Fruit fly (Drosophila melanogaster) whole organism: ENCODE measurements around the gene CG7131.

ENCODE experiments used
- CG8478 ChIP-seq: fragments of >200 bp; optimal IDR thresholded peaks from 2 replicates; lab custom pipeline; 2018; ENCODE audit warnings: inconsistent platforms
- Dll ChIP-seq: fragments of >200 bp; optimal IDR thresholded peaks from 2 replicates; lab custom pipeline; 2017
- EcR ChIP-seq, 2 experiments: fragments of >200 bp; optimal IDR thresholded peaks; 2 replicates each; lab custom pipeline; 2017; ENCODE audit warnings: missing biosample characterization in 2 of 2, missing genetic modification characterization in 2 of 2, missing genetic modification reagents in 2 of 2
- pan ChIP-seq: fragments of >200 bp; optimal IDR thresholded peaks from 2 replicates; lab custom pipeline; 2017
- psq ChIP-seq: fragments of >200 bp; optimal IDR thresholded peaks from 2 replicates; lab custom pipeline; 2017
- usp ChIP-seq: fragments of >200 bp; optimal IDR thresholded peaks from 2 replicates; lab custom pipeline; 2017; ENCODE audit warnings: missing biosample characterization, missing genetic modification characterization, mixed read lengths

Gene CG7131

DNA sequence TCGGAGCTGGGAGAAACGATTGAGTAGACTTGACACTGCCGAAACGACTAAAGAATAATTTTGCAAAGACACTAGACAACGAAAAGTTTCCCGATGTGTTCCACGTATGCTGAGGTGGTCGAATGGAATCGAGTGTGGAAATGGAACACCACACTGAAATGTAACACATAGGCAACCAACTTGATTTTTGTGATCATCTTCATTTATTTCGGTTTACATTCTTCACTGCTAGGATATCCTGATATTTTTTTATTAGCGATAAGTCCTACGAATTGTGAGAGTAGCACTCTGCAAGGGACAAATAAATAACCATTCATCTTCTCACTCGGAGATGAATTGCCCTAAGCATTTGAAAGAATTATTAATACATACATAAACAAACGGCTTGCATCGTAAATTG, at the start of gene CG7131:
TSS of gene CG7131 (minus strand) at position 101 of the 400 bp plus-strand sequence.
- TF ChIP-seq Dll (lab: Kevin White, UChicago) (no peak), CG8478 (no peak)

DNA sequence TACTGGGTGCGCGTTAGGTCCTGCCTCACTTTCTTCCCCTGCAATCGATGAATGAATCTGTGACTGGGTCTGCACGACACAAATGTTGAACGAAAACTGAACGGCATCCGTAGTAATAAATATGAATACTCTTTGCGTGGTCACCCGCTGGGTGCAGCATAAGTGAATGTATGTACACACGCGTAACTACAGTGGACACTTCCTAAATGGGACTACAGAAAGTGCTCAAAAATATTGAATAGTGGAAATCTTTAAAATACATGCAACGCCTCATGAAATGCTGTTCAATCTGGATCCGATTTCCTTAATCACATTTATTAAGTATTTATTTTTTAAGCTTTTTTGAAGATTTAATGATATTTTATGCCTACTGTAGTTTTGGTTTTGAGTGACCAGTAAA, 40.3 kb upstream of the CG7131 start, which contains the start of gene naz:
TSS of gene naz (minus strand) at position 101 of the 400 bp plus-strand sequence.
- TF ChIP-seq EcR (GFP tag; optimal IDR thresholded peaks at IDR 0.05; lab: Kevin White, UChicago) (no peak), CG8478 (no peak)

DNA sequence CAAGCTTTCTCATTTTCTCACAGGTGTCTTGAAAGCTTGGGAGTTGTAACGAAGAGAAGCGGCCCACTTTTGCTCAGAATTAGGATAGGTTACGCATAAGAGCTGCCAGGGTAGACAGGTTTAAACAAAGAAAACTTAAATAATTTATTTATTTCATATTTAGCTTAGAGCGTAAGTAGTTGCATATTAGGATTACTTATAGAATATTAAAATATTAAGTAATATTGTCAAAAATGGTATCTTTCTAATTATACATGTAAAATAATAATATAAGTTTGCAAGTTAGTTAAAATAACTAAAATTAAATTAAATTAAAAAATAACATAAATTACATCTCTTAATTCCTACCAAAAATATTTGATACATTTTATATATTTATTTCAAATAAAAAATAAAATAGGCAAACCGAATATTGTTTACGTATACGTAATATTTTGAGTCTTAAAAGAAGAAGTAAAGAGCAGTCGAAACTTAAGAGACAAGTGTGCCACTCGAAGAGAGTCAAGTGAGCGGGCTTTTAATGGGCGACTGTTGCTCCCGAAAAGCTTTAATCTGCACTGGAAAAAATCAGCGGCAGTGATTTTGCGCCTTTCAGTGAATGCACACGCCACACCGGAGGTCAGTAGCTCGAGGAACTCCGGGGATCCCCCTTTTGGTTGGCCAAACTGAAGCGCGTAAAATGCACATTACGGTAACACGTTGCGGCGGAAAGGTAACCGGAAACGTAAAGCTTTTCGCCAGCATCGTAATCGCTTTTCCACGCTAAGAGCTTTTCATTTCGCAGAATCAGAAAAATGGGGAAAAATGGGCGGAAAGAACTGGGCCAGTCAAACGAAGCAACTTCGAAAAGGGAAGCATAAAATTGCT, 26.5 kb upstream of the CG7131 start:
- no peak for TF ChIP-seq Dll (lab: Kevin White, UChicago)
- TF ChIP-seq usp (GFP tag; lab: Kevin White, UChicago), result no peak
- no peak for TF ChIP-seq psq
- TF ChIP-seq pan, result no peak
- no peak for TF ChIP-seq EcR (GFP tag; optimal IDR thresholded peaks at IDR 0.05; lab: Kevin White, UChicago)
- no peak for TF ChIP-seq CG8478

DNA sequence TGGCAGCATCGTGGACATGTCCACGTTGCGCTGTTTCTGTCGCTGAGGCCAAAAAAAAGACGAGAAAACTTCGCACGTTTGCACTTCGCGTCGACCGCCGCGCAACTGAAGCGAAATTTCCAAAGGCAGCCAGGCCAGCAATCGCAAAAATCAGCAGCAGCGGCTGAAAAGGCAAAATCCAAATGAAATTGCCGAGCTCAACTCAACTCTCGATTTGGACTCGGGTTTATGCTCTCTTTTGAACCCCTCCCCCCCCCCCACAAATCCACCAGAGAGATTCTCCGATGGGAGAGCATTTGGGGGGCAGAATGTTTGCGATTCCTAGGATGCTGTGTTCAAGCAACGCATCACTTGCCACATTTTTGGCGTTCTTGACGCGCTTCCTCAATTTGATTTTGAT, 25.7 kb upstream of the CG7131 start, which contains the start of gene PKD:
TSS of gene PKD (minus strand) at position 88 of the 400 bp plus-strand sequence.
- TF ChIP-seq psq, result no peak
- TF ChIP-seq Dll (lab: Kevin White, UChicago), result peak; percentile 43

DNA sequence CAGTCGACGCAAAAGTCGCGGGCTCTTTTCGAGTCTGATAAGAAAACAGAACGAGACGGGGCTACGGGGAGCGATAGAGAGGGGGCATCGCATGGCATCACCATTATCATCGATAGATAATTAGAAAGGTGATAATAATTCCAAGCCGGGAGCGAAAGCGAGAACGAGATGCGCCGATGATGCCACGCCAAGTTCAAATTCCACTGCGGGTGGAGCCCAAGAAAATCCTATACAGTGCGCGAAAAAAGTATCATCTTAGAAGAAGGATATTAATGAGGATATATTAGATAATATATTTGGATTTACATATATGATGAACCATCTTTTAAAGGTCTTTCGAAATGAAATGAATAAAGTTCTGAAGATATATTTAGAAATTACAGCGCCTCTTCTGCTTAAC, 24.2 kb upstream of the CG7131 start:
- TF ChIP-seq psq (no peak), usp (GFP tag; lab: Kevin White, UChicago) (no peak)

DNA sequence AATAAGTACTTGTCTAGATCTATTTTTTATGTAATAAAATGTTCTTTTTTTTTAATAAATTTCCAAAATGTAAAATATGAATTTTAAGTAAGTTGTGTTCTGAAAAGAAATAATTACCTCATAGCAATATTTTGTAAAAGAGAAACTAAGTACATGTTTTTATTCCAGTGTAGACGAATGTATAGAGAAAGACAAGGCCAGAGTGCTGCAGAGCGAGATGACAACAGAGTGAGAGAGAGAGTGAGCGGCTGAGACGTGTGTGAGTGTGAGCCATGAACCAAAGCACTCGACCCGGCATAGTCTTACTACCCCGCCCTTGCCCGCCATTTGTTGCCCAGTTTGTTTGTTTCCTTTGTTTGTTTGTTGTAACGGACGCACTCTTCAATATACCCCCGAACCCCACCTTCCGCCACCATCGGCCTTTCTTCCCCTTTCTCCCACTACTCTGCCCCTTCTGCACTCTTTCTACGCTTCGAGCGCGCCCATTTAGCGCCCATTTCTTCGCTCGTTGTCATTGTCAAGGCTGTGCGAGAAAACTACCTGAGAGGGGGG, 22.9 kb upstream of the CG7131 start:
- TF ChIP-seq pan (no peak), CG8478 (no peak), psq (no peak), usp (GFP tag; lab: Kevin White, UChicago) (no peak), EcR (GFP tag; optimal IDR thresholded peaks at IDR 0.05; lab: Kevin White, UChicago) (no peak), Dll (lab: Kevin White, UChicago) (no peak)

DNA sequence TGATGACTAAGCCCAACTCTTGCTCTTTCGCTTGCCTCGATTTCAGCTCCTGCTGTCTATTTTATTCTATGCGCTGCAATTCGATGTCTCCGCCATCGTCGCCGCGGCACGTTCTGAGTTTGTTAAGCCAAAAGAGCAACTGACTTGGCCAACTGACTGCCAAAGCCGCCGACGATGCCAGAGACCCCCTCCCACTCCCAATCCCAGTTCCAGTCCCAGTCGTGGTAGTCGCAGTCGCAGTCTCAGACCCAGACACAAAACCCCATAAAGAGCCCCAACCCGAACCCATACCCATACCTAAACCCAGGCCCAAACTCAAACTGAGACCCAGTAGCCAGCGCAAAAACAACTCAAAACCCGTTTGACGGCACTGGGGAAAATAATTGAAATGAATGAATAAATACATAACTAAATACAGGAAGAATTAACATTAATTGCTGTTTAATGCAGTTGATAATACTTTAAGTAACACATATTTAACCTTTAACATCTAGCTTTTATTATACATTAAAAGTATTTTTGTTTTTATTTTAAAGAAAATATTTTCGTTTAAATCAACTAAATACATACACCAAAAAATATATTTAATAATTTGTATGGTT, 22.3 kb upstream of the CG7131 start:
- TF ChIP-seq CG8478, result no peak
- TF ChIP-seq pan, result no peak
- no peak for TF ChIP-seq psq
- no peak for TF ChIP-seq EcR (GFP tag; optimal IDR thresholded peaks at IDR 0.05; lab: Kevin White, UChicago)
- no peak for TF ChIP-seq Dll (lab: Kevin White, UChicago)
- no peak for TF ChIP-seq usp (GFP tag; lab: Kevin White, UChicago)

DNA sequence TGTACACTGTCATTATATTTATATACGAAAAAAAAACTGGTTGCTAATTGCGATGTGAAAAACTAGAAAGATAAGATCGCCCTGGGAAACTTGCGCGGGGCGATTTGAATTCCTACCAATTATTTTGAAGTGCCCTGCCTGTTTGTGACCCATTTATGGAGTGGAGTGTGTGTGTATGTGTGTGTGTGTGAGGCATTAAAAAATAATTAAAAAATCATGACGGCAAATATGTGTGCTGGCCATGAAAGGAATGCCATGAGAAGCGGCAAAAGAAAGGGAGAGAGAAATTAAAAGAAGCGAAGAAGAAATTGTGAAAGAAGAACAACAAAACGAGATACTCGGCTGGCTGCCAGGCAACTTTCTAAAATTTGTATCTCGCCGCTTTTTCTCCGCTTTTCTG, 21.3 kb upstream of the CG7131 start:
- no peak for TF ChIP-seq psq
- TF ChIP-seq CG8478, result no peak
- TF ChIP-seq usp (GFP tag; lab: Kevin White, UChicago), result no peak
- TF ChIP-seq Dll (lab: Kevin White, UChicago), result no peak
- no peak for TF ChIP-seq EcR (GFP tag; optimal IDR thresholded peaks at IDR 0.05; lab: Kevin White, UChicago)
- no peak for TF ChIP-seq pan

DNA sequence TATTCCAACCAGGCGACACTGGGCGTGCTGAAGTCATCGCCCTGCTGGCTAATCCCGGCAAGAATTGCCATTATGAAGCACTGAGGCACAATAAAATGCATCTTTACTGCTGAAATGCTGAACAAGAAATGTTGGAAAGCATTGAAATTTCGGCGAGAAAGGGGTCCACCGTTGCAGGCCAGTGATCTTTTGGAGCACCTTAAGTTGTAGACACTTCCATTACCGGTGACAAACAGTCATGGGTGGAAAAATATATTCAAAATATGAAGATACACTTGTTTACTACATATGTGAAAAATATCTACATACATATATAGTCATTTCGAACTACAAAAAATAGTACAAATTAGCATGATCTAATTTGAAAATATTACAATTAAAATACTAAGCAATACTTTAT, 14.2 kb upstream of the CG7131 start, which contains the start of gene CG7126:
TSS of gene CG7126 (minus strand) at position 101 of the 400 bp plus-strand sequence.
- TF ChIP-seq CG8478 (no peak), psq (no peak)

DNA sequence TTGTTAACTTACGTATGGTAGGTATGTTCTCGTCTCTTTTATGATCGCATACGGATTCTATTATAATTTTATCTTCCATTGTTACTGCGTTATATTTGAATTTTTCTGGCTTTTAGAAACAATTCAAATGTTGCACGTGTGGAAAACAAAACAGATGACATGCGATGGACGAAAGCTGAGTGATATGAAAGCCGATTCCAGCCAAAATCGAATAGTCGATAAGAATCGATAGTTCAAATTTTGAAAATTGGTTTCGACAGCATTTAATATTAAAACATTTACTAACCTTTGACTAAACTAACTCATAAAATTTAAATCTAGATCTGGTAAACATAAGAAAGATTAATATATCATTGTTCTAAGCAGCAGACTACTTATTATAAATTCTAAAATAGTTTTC, 13.0 kb upstream of the CG7131 start, which contains the start of gene Polr1E:
TSS of gene Polr1E (minus strand) at position 160 of the 400 bp plus-strand sequence.
- TF ChIP-seq usp (GFP tag; lab: Kevin White, UChicago) (no peak), Dll (lab: Kevin White, UChicago) (no peak), CG8478 (no peak), EcR (GFP tag; optimal IDR thresholded peaks at IDR 0.05; lab: Kevin White, UChicago) (no peak), psq (no peak), pan (no peak)

DNA sequence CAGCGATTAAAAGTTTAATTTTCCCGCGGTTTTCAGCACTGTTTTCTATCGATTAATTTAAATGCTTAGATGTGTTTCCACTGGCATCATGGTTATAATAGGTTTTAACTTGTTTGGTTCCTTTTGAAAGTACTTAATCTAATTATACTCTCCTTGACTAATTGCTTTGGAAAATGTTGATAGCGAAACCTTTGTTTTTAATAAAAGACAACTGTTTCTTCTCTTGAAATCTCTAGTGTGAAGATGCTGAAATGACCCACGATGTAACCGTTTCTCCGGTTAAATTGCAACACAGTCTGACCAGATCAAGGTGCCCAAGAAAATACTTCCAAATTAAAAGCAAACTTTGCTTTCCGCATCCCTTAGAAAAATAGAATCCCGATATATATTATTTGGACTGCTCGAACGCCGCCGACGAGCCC, 10.3 kb upstream of the CG7131 start, which contains the start of gene Dlc90F:
TSS of gene Dlc90F (plus strand) at position 330 of the 422 bp plus-strand sequence.
- TF ChIP-seq Dll (lab: Kevin White, UChicago) (no peak), EcR (GFP tag; optimal IDR thresholded peaks at IDR 0.05; lab: Kevin White, UChicago) (no peak), psq (no peak), usp (GFP tag; lab: Kevin White, UChicago) (no peak), pan (no peak), CG8478 (no peak)

DNA sequence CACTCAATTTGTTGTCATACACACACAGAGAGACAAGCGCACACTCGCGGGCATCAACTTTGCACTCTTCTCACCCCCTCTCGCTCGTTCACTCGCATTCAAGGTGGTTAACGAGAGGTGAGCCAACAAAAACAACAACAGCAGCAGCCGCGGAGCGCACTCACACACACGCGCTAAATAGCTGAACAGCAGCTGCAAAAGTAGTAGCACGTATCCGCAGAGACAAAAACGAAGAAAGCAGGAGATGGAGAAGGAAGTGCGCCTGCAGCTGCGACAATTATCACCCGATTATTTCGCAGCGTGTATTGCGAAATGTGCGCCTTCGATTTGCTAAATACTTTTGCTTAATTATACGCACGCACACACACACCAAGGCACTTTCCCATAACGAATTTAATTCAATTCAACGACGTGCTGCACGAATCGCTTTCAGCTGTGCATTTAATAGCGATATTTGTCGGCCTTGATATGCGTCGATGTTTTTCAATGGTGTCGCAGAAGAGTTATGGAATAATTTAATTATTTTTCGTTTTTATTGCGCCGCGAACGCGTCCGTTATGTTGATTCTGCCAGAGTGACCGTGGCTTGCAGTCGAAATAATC, 9.8 kb upstream of the CG7131 start:
- no peak for TF ChIP-seq CG8478
- TF ChIP-seq pan, result no peak
- no peak for TF ChIP-seq psq
- TF ChIP-seq Dll (lab: Kevin White, UChicago), result no peak
- no peak for TF ChIP-seq EcR (GFP tag; optimal IDR thresholded peaks at IDR 0.05; lab: Kevin White, UChicago)
- TF ChIP-seq usp (GFP tag; lab: Kevin White, UChicago), result no peak
